Fruit fly (Drosophila melanogaster) whole organism, embryonic: ENCODE data around the gene GluProRS.
A peak's percentile ranks its signal among the peaks of the same experiment; 100 is the strongest.

Experiments used
- ATbp ChIP-seq: fragments of 200-800 bp; sonication (Bioruptor generic); optimal IDR thresholded peaks from 2 replicates; lab custom pipeline; 2017; ENCODE audit warnings: missing biosample characterization, mild to moderate bottlenecking, missing genetic modification characterization, missing genetic modification reagents
- Antp ChIP-seq: fragments of 200-800 bp; sonication (Bioruptor generic); optimal IDR thresholded peaks from 3 replicates; lab custom pipeline; 2016; ENCODE audit warnings: missing biosample characterization, missing genetic modification characterization
- CG11504 ChIP-seq: fragments of 200-800 bp; sonication (Bioruptor generic); optimal IDR thresholded peaks from 3 replicates; lab custom pipeline; 2019; ENCODE audit warnings: missing biosample characterization, mild to moderate bottlenecking, missing genetic modification characterization, moderate library complexity
- CG12219 ChIP-seq: fragments of 200-800 bp; sonication (Bioruptor generic); optimal IDR thresholded peaks from 3 replicates; lab custom pipeline; 2018; ENCODE audit warnings: missing biosample characterization, mild to moderate bottlenecking, missing genetic modification characterization
- CG15269 ChIP-seq: fragments of 200-800 bp; sonication (Bioruptor generic); optimal IDR thresholded peaks from 2 replicates; lab custom pipeline; 2018; ENCODE audit warnings: missing biosample characterization, mild to moderate bottlenecking, missing genetic modification characterization, moderate library complexity
- CG15479 ChIP-seq: fragments of 200-800 bp; sonication (Bioruptor generic); optimal IDR thresholded peaks from 3 replicates; lab custom pipeline; 2019; ENCODE audit warnings: missing biosample characterization, mild to moderate bottlenecking, missing genetic modification characterization, moderate library complexity
- CG15601 ChIP-seq: fragments of 200-800 bp; sonication (Bioruptor generic); optimal IDR thresholded peaks from 3 replicates; lab custom pipeline; 2019; ENCODE audit warnings: missing biosample characterization, mild to moderate bottlenecking, missing genetic modification characterization, moderate library complexity
- CG16815 ChIP-seq: fragments of 200-800 bp; sonication (Bioruptor generic); optimal IDR thresholded peaks from 3 replicates; lab custom pipeline; 2017; ENCODE audit warnings: missing biosample characterization, mild to moderate bottlenecking, missing genetic modification characterization
- CG16863 ChIP-seq: fragments of 200-800 bp; sonication (Bioruptor generic); optimal IDR thresholded peaks from 3 replicates; lab custom pipeline; 2016; ENCODE audit warnings: missing biosample characterization, missing genetic modification characterization
- CG18599 ChIP-seq: fragments of 200-800 bp; sonication (Bioruptor generic); optimal IDR thresholded peaks from 3 replicates; lab custom pipeline; 2017; ENCODE audit warnings: missing biosample characterization, missing genetic modification characterization, mild to moderate bottlenecking, moderate library complexity, missing genetic modification reagents
- CG2875 ChIP-seq: fragments of 200-800 bp; sonication (Bioruptor generic); optimal IDR thresholded peaks from 2 replicates; lab custom pipeline; 2017; ENCODE audit warnings: missing biosample characterization, mild to moderate bottlenecking, missing genetic modification characterization, missing genetic modification reagents
- CG30431 ChIP-seq: fragments of 200-800 bp; sonication (Bioruptor generic); optimal IDR thresholded peaks from 2 replicates; lab custom pipeline; 2017; ENCODE audit warnings: missing biosample characterization, missing genetic modification characterization
- CG32532 ChIP-seq: fragments of 200-800 bp; sonication (Bioruptor generic); IDR thresholded peaks from 2 replicates; pipeline ENCODE4 v1.3.6; 2022; ENCODE audit warnings: missing biosample characterization, missing genetic modification characterization
- CG34376 ChIP-seq: fragments of 200-800 bp; sonication (Bioruptor generic); optimal IDR thresholded peaks from 2 replicates; lab custom pipeline; 2018; ENCODE audit warnings: missing biosample characterization, mild to moderate bottlenecking, missing genetic modification characterization
- CG4282 ChIP-seq: fragments of 200-800 bp; sonication (Bioruptor generic); optimal IDR thresholded peaks from 2 replicates; lab custom pipeline; 2016; ENCODE audit warnings: missing biosample characterization, missing genetic modification characterization
- CG4328 ChIP-seq: fragments of 200-800 bp; sonication (Bioruptor generic); optimal IDR thresholded peaks from 3 replicates; lab custom pipeline; 2017; ENCODE audit warnings: missing biosample characterization, missing genetic modification reagents, missing genetic modification characterization
- CG4730 ChIP-seq: fragments of 200-800 bp; sonication (Bioruptor generic); IDR thresholded peaks from 2 replicates; pipeline ENCODE4 v1.3.6; 2022; ENCODE audit warnings: missing biosample characterization, missing genetic modification characterization
- CG4820 ChIP-seq: fragments of 200-800 bp; sonication (Bioruptor generic); optimal IDR thresholded peaks from 3 replicates; lab custom pipeline; 2016; ENCODE audit warnings: missing biosample characterization, missing genetic modification characterization
- CG5953 ChIP-seq: fragments of 200-800 bp; sonication (Bioruptor generic); IDR thresholded peaks from 2 replicates; pipeline ENCODE4 v1.3.6; 2022; ENCODE audit warnings: missing biosample characterization, missing genetic modification characterization
- CG6175 ChIP-seq: fragments of 200-800 bp; sonication (Bioruptor generic); IDR thresholded peaks from 3 replicates; pipeline ENCODE4 v1.3.6; 2022; ENCODE audit warnings: missing biosample characterization, missing genetic modification characterization
- CG6813 ChIP-seq: fragments of 200-800 bp; sonication (Bioruptor generic); optimal IDR thresholded peaks from 2 replicates; lab custom pipeline; 2017; ENCODE audit warnings: missing biosample characterization, missing genetic modification characterization, mild to moderate bottlenecking, moderate library complexity, missing genetic modification reagents
- CG7556 ChIP-seq: fragments of 200-800 bp; sonication (Bioruptor generic); optimal IDR thresholded peaks from 2 replicates; lab custom pipeline; 2017; ENCODE audit warnings: missing biosample characterization, mild to moderate bottlenecking, missing genetic modification characterization
- CTCF ChIP-seq: fragments of 200-800 bp; sonication (Bioruptor generic); optimal IDR thresholded peaks from 2 replicates; lab custom pipeline; 2017; ENCODE audit warnings: missing biosample characterization, mild to moderate bottlenecking, missing genetic modification characterization, moderate library complexity
- GATAe ChIP-seq: fragments of 200-800 bp; sonication (Bioruptor generic); conservative IDR thresholded peaks from 2 replicates; pipeline ENCODE4 v1.3.6; 2022; ENCODE audit warnings: missing biosample characterization, missing genetic modification characterization
- Gsc ChIP-seq: fragments of 200-800 bp; sonication (Bioruptor generic); IDR thresholded peaks from 2 replicates; pipeline ENCODE4 v1.3.6; 2022; ENCODE audit warnings: missing biosample characterization, missing genetic modification characterization
- Gug ChIP-seq: fragments of 200-800 bp; sonication (Bioruptor generic); IDR thresholded peaks from 4 replicates; pipeline ENCODE4 v1.3.6; 2022; ENCODE audit warnings: missing biosample characterization, missing genetic modification characterization
- HHEX ChIP-seq: fragments of 200-800 bp; sonication (Bioruptor generic); optimal IDR thresholded peaks from 3 replicates; lab custom pipeline; 2017; ENCODE audit warnings: missing biosample characterization, mild to moderate bottlenecking, missing genetic modification characterization, missing genetic modification reagents
- Hey ChIP-seq: fragments of 200-800 bp; sonication (Bioruptor generic); optimal IDR thresholded peaks from 3 replicates; lab custom pipeline; 2018; ENCODE audit warnings: missing biosample characterization, mild to moderate bottlenecking, missing genetic modification characterization
- Hr78 ChIP-seq, 2 experiments: fragments of 200-800 bp in 1 of 2; fragments of >200 bp in 1 of 2; sonication (Bioruptor generic) in 1 of 2; optimal IDR thresholded peaks; 2 replicates each; lab custom pipeline; 2017 to 2019; ENCODE audit warnings: missing biosample characterization in 2 of 2, missing genetic modification characterization in 2 of 2, mild to moderate bottlenecking in 1 of 2, moderate library complexity in 1 of 2
- Lpt ChIP-seq: fragments of >200 bp; optimal IDR thresholded peaks from 2 replicates; lab custom pipeline; 2018; ENCODE audit warnings: missing biosample characterization, missing genetic modification characterization
- Neu2 ChIP-seq: fragments of 200-800 bp; sonication (Bioruptor generic); optimal IDR thresholded peaks from 3 replicates; lab custom pipeline; 2016; ENCODE audit warnings: missing biosample characterization, missing genetic modification characterization, borderline replicate concordance
- Scr ChIP-seq: fragments of 200-800 bp; sonication (Bioruptor generic); IDR thresholded peaks from 2 replicates; pipeline ENCODE4 v1.3.6; 2022; ENCODE audit warnings: missing biosample characterization, missing genetic modification characterization; ENCODE audit not compliant: partially characterized antibody
- Trl ChIP-seq, 3 experiments: fragments of >200 bp in 2 of 3; fragments of 200-800 bp in 1 of 3; sonication (Bioruptor generic) in 1 of 3; optimal IDR thresholded peaks; 2 replicates in 1 of 3; 3 replicates in 2 of 3; lab custom pipeline; 2016 to 2017; ENCODE audit warnings: missing biosample characterization in 1 of 3, missing genetic modification characterization in 1 of 3
- ase ChIP-seq: fragments of 200-800 bp; sonication (Bioruptor generic); IDR thresholded peaks from 3 replicates; pipeline ENCODE4 v1.3.6; 2022; ENCODE audit warnings: missing biosample characterization, missing genetic modification characterization
- ash1 ChIP-seq: fragments of 200-800 bp; sonication (Bioruptor generic); optimal IDR thresholded peaks from 2 replicates; lab custom pipeline; 2018; ENCODE audit warnings: missing biosample characterization, mild to moderate bottlenecking, missing genetic modification characterization
- az2 ChIP-seq: fragments of 200-800 bp; sonication (Bioruptor generic); optimal IDR thresholded peaks from 3 replicates; lab custom pipeline; 2016; ENCODE audit warnings: missing biosample characterization, missing genetic modification characterization
- cato ChIP-seq: fragments of 200-800 bp; sonication (Bioruptor generic); optimal IDR thresholded peaks from 2 replicates; lab custom pipeline; 2016; ENCODE audit warnings: missing biosample characterization, missing genetic modification characterization, borderline replicate concordance
- da ChIP-seq: fragments of 200-800 bp; sonication (Bioruptor generic); optimal IDR thresholded peaks from 2 replicates; lab custom pipeline; 2016; ENCODE audit warnings: missing biosample characterization, missing genetic modification characterization
- dm ChIP-seq: fragments of 200-800 bp; sonication (Bioruptor generic); optimal IDR thresholded peaks from 3 replicates; lab custom pipeline; 2016; ENCODE audit warnings: missing biosample characterization, missing genetic modification characterization
- dmrt99B ChIP-seq: fragments of 200-800 bp; sonication (Bioruptor generic); optimal IDR thresholded peaks from 2 replicates; lab custom pipeline; 2018; ENCODE audit warnings: missing biosample characterization, mild to moderate bottlenecking, missing genetic modification characterization, moderate library complexity
- gce ChIP-seq: fragments of 200-800 bp; sonication (Bioruptor generic); IDR thresholded peaks from 3 replicates; pipeline ENCODE4 v1.3.6; 2022; ENCODE audit warnings: missing biosample characterization, missing genetic modification characterization
- gem ChIP-seq: fragments of 200-800 bp; sonication (Bioruptor generic); optimal IDR thresholded peaks from 2 replicates; lab custom pipeline; 2019; ENCODE audit warnings: missing biosample characterization, mild to moderate bottlenecking, missing genetic modification characterization, moderate library complexity
- gt ChIP-seq: fragments of 200-800 bp; sonication (Bioruptor generic); IDR thresholded peaks from 2 replicates; pipeline ENCODE4 v1.3.6; 2022; ENCODE audit warnings: missing biosample characterization, missing genetic modification characterization
- inv ChIP-seq: fragments of 200-800 bp; sonication (Bioruptor generic); IDR thresholded peaks from 2 replicates; pipeline ENCODE4 v1.3.6; 2022; ENCODE audit warnings: missing biosample characterization, missing genetic modification characterization; ENCODE audit not compliant: partially characterized antibody
- klu ChIP-seq: fragments of 200-800 bp; sonication (Bioruptor generic); IDR thresholded peaks from 2 replicates; pipeline ENCODE4 v1.3.6; 2022; ENCODE audit warnings: missing biosample characterization, missing genetic modification characterization
- mirr ChIP-seq: fragments of 200-800 bp; sonication (Bioruptor generic); optimal IDR thresholded peaks from 3 replicates; lab custom pipeline; 2018; ENCODE audit warnings: missing biosample characterization, mild to moderate bottlenecking, missing genetic modification characterization
- nerfin-1 ChIP-seq: fragments of 200-800 bp; sonication (Bioruptor generic); optimal IDR thresholded peaks from 3 replicates; lab custom pipeline; 2019; ENCODE audit warnings: missing biosample characterization, mild to moderate bottlenecking, missing genetic modification characterization, moderate library complexity
- org-1 ChIP-seq: fragments of 200-800 bp; sonication (Bioruptor generic); optimal IDR thresholded peaks from 2 replicates; lab custom pipeline; 2017; ENCODE audit warnings: missing biosample characterization, missing genetic modification characterization
- sqz ChIP-seq: fragments of 200-800 bp; sonication (Bioruptor generic); optimal IDR thresholded peaks from 3 replicates; lab custom pipeline; 2018; ENCODE audit warnings: missing biosample characterization, mild to moderate bottlenecking, missing genetic modification characterization
- unpg ChIP-seq: fragments of 200-800 bp; sonication (Bioruptor generic); optimal IDR thresholded peaks from 3 replicates; lab custom pipeline; 2018; ENCODE audit warnings: missing biosample characterization, mild to moderate bottlenecking, missing genetic modification characterization, moderate library complexity
- zfh2 ChIP-seq: fragments of 200-800 bp; sonication (Bioruptor generic); optimal IDR thresholded peaks from 2 replicates; lab custom pipeline; 2016; ENCODE audit warnings: missing biosample characterization, missing genetic modification characterization

Gene GluProRS

DNA sequence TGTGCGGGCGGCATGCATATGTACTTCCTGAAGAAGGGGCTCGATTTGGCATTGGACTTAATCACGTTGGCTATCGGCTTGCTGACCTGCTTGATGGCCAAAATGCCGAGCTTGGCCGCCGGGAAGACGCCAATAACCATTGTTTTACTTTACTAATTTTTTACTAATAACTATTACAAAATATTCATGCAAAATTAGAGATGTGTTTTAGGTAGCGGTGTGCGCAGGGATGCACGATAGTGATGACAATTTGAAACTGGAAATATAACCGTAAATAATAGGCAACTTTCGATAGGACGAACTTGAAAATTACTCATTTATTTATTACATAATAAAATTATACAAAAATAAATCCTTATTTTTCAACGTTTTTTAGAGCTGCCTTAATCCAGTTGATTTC, 30.8 kb downstream of the GluProRS start, which contains the start of gene CG13601 (continued):
- TF ChIP-seq mirr (no peak), dm (GFP tag; lab: Kevin White, UChicago) (no peak), nerfin-1 (peak; percentile 17), CG6175 (no peak), org-1 (GFP tag; lab: Kevin White, UChicago) (no peak), CG5953 (no peak), CTCF (GFP tag; lab: Kevin White, UChicago) (peak; percentile 25), Gsc (GFP tag; lab: Robert Waterston, UW) (no peak), Scr (GFP tag; lab: Robert Waterston, UW) (peak; percentile 84), ash1 (GFP tag; lab: Kevin White, UChicago) (no peak), CG2875 (GFP tag; lab: Kevin White, UChicago) (no peak), GATAe (GFP tag; lab: Robert Waterston, UW) (no peak), CG4730 (peak; percentile 27; the same call in 1 of the 2 replicates), ATbp (no peak), CG16863 (GFP tag; lab: Kevin White, UChicago) (no peak), CG15479 (GFP tag; lab: Kevin White, UChicago) (no peak), sqz (GFP tag; lab: Kevin White, UChicago) (peak; percentile 43), Trl (optimal IDR thresholded peaks at IDR 0.05; lab: Kevin White, UChicago) (no peak), Trl (GFP tag; optimal IDR thresholded peaks at IDR 0.05; lab: Kevin White, UChicago) (no peak), da (GFP tag; lab: Kevin White, UChicago) (no peak), CG12219 (GFP tag; lab: Kevin White, UChicago) (no peak), CG15601 (tag; lab: Kevin White, UChicago) (no peak), CG15269 (tag; lab: Kevin White, UChicago) (peak; percentile 33), cato (GFP tag; lab: Kevin White, UChicago) (no peak), Lpt (GFP tag; lab: Kevin White, UChicago) (no peak), gem (tag; lab: Kevin White, UChicago) (peak; percentile 46), CG11504 (tag; lab: Kevin White, UChicago) (no peak), CG6813 (GFP tag; lab: Kevin White, UChicago) (no peak), dmrt99B (tag; lab: Kevin White, UChicago) (no peak), CG34376 (peak; percentile 27), CG4820 (peak; percentile 13), inv (peak; percentile 72), klu (GFP tag; lab: Robert Waterston, UW) (no peak), CG4328 (peak; percentile 36), Antp (GFP tag; lab: Kevin White, UChicago) (no peak), Hey (peak; percentile 24), CG18599 (GFP tag; lab: Kevin White, UChicago) (no peak), unpg (GFP tag; lab: Kevin White, UChicago) (peak; percentile 14), gce (GFP tag; lab: Robert Waterston, UW) (no peak), ase (GFP tag; lab: Robert Waterston, UW) (no peak), HHEX (GFP tag; lab: Kevin White, UChicago) (no peak), gt (GFP tag; lab: Robert Waterston, UW) (no peak), zfh2 (GFP tag; lab: Kevin White, UChicago) (no peak), CG7556 (GFP tag; lab: Kevin White, UChicago) (no peak), Hr78 (GFP tag; optimal IDR thresholded peaks at IDR 0.05; lab: Kevin White, UChicago) (no peak), CG30431 (GFP tag; lab: Kevin White, UChicago) (no peak), CG4282 (GFP tag; lab: Kevin White, UChicago) (no peak), CG32532 (peak; percentile 41), az2 (peak; percentile 34), Neu2 (GFP tag; lab: Kevin White, UChicago) (no peak), Gug (peak; percentile 56; the same call in 1 of the 4 replicates), CG16815 (GFP tag; lab: Kevin White, UChicago) (no peak)
